Fruit fly (Drosophila melanogaster): Measurements from ENCODE around the gene CG32447.

The CG32447 gene

DNA sequence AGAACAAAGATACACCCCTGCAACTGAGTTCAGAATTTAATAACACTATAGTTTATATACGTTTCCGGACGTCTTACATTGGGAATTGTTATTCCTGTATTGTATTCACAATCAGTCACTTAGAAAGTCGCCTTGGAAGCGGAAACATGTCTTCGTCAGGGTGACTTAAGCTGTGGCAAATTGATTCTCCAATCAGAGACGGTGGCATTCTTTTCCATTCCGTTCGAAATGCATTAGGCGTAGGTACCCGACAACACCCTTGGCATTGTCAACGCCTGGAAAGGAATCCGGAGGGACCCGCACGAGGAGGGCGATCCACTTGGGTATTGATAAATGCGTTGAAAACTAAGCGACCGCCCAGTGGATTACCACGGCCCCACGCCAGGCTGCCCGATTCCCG is 22.2 kb downstream of the CG32447 start, which contains the start of gene Sfp78E:
TSS of gene Sfp78E (minus strand) at position 101 of the 400 bp plus-strand sequence.
- TF ChIP-seq CG15710 (tag; optimal IDR thresholded peaks at IDR 0.05) (no peak), Pif1A (GFP tag; optimal IDR thresholded peaks at IDR 0.05) (no peak), D1 (tag; optimal IDR thresholded peaks at IDR 0.05) (no peak), CG9948 (tag; optimal IDR thresholded peaks at IDR 0.05) (no peak), CG8301 (tag; optimal IDR thresholded peaks at IDR 0.05) (no peak), CG10348 (GFP tag; IDR thresholded peaks at IDR 0.05) (no peak)

DNA sequence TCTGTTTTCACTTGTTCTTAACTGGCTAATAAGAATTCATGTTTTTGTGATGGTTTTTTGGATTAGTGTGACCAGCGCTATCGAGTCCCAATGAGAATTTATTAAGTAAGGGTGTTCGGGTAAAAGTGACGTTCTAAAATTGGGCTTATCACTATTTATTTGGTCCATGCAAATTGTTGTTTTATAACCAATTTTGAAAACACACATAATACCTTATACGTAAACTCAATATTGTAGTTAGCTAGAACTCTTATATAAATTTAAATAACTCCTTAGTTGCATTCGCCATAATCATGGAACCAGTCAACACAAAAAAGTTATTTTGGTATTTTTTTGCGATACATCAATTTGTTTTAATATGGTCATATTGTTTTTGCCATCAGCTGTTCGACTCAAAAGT is 26.5 kb downstream of the CG32447 start, which contains the start of the genes Als2 and CG11248:
TSS of gene Als2 (minus strand) at position 69 of the 400 bp plus-strand sequence.
TSS of gene CG11248 (plus strand) at position 364 of the 400 bp plus-strand sequence.
- TF ChIP-seq CG8301 (tag; optimal IDR thresholded peaks at IDR 0.05) = no peak
- TF ChIP-seq EcR (GFP tag; optimal IDR thresholded peaks at IDR 0.05) = no peak
- TF ChIP-seq CG13204 (GFP tag; optimal IDR thresholded peaks at IDR 0.05) = no peak
- peak; percentile 40; the same call in 1 of the 2 replicates for TF ChIP-seq Ets98B (GFP tag; IDR thresholded peaks at IDR 0.05)
- 0 out of 2 replicates have a peak, but pooled peaks have one; percentile 33 for TF ChIP-seq rn (GFP tag; IDR thresholded peaks at IDR 0.05)
- TF ChIP-seq CG34367 (tag; optimal IDR thresholded peaks at IDR 0.05) = peak; percentile 48
- TF ChIP-seq CG8159 (tag; optimal IDR thresholded peaks at IDR 0.05) = peak; percentile 75
- no peak for TF ChIP-seq gl (tag; optimal IDR thresholded peaks at IDR 0.05)
- no peak for TF ChIP-seq Snoo (tag; optimal IDR thresholded peaks at IDR 0.05)
- peak; percentile 73 for TF ChIP-seq CG15710 (tag; optimal IDR thresholded peaks at IDR 0.05)
- no peak for TF ChIP-seq Pif1B (GFP tag; optimal IDR thresholded peaks at IDR 0.05)
- TF ChIP-seq CG4496 (GFP tag; IDR thresholded peaks at IDR 0.05) = peak; percentile 69; the same call in 2 of the 3 replicates
- peak; percentile 39; the same call in 1 of the 2 replicates for TF ChIP-seq CG32121 (GFP tag; IDR thresholded peaks at IDR 0.05)
- TF ChIP-seq CG10348 (GFP tag; IDR thresholded peaks at IDR 0.05) = no peak
- TF ChIP-seq Pif1A (GFP tag; optimal IDR thresholded peaks at IDR 0.05) = no peak
- TF ChIP-seq CG9948 (tag; optimal IDR thresholded peaks at IDR 0.05) = peak; percentile 67
- TF ChIP-seq CG17806 (tag; optimal IDR thresholded peaks at IDR 0.05) = no peak
- no peak for TF ChIP-seq D1 (tag; optimal IDR thresholded peaks at IDR 0.05)

DNA sequence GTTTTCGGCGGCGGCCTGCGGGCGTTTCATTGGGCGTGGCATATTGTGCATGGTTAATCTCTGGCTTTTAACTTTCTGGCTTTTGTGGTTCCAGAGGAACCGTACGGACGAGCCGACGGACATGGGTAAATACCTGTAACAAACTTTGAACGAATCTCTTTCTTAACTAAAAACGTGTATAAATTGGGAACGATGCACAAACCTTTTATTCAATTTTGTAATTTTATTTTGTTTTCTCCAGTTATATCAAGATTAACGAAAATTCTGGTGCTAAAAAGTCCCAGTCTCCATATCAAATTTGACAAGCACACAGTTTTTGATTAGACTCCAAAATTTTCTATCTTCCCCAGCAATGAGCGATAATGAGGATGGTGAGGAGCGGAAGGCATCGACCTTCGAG is 34.3 kb downstream of the CG32447 start, which contains the start of gene CG11249:
TSS of gene CG11249 (plus strand) at position 301 of the 400 bp plus-strand sequence.
- no peak for TF ChIP-seq fd96Ca (GFP tag; IDR thresholded peaks at IDR 0.05)
- no peak for TF ChIP-seq gl (tag; optimal IDR thresholded peaks at IDR 0.05)
- no peak for TF ChIP-seq Ets98B (GFP tag; IDR thresholded peaks at IDR 0.05)
- no peak for TF ChIP-seq CG8301 (tag; optimal IDR thresholded peaks at IDR 0.05)
- TF ChIP-seq CG17806 (tag; optimal IDR thresholded peaks at IDR 0.05) = no peak
- TF ChIP-seq CG10348 (GFP tag; IDR thresholded peaks at IDR 0.05) = no peak
- no peak for TF ChIP-seq Pif1B (GFP tag; optimal IDR thresholded peaks at IDR 0.05)
- TF ChIP-seq CG9948 (tag; optimal IDR thresholded peaks at IDR 0.05) = no peak
- TF ChIP-seq Pif1A (GFP tag; optimal IDR thresholded peaks at IDR 0.05) = no peak
- no peak for TF ChIP-seq Snoo (tag; optimal IDR thresholded peaks at IDR 0.05)
- no peak for TF ChIP-seq D1 (tag; optimal IDR thresholded peaks at IDR 0.05)
- TF ChIP-seq CG14655 (GFP tag; optimal IDR thresholded peaks at IDR 0.05) = no peak
- no peak for TF ChIP-seq EcR (GFP tag; optimal IDR thresholded peaks at IDR 0.05)
- no peak for TF ChIP-seq CG34367 (tag; optimal IDR thresholded peaks at IDR 0.05)
- TF ChIP-seq CG15710 (tag; optimal IDR thresholded peaks at IDR 0.05) = no peak
- TF ChIP-seq CG32121 (GFP tag; IDR thresholded peaks at IDR 0.05) = no peak
- no peak for TF ChIP-seq rn (GFP tag; IDR thresholded peaks at IDR 0.05)
- TF ChIP-seq CG8159 (tag; optimal IDR thresholded peaks at IDR 0.05) = no peak
- no peak for TF ChIP-seq CG4496 (GFP tag; IDR thresholded peaks at IDR 0.05)
- TF ChIP-seq CG12605 (GFP tag; IDR thresholded peaks at IDR 0.05) = no peak

- no peak for TF ChIP-seq CG32121 (GFP tag; IDR thresholded peaks at IDR 0.05)
- no peak for TF ChIP-seq Pif1B (GFP tag; optimal IDR thresholded peaks at IDR 0.05)
- no peak for TF ChIP-seq gl (tag; optimal IDR thresholded peaks at IDR 0.05)
- TF ChIP-seq CG15710 (tag; optimal IDR thresholded peaks at IDR 0.05) = no peak
- TF ChIP-seq Pif1A (GFP tag; optimal IDR thresholded peaks at IDR 0.05) = no peak
- no peak for TF ChIP-seq Ets98B (GFP tag; IDR thresholded peaks at IDR 0.05)
- no peak for TF ChIP-seq CG12605 (GFP tag; IDR thresholded peaks at IDR 0.05)
- TF ChIP-seq CG4496 (GFP tag; IDR thresholded peaks at IDR 0.05) = no peak
- TF ChIP-seq CG8301 (tag; optimal IDR thresholded peaks at IDR 0.05) = no peak
- no peak for TF ChIP-seq CG8159 (tag; optimal IDR thresholded peaks at IDR 0.05)
- TF ChIP-seq D1 (tag; optimal IDR thresholded peaks at IDR 0.05) = no peak
- TF ChIP-seq EcR (GFP tag; optimal IDR thresholded peaks at IDR 0.05) = no peak
- TF ChIP-seq CG14655 (GFP tag; optimal IDR thresholded peaks at IDR 0.05) = no peak
- no peak for TF ChIP-seq fd96Ca (GFP tag; IDR thresholded peaks at IDR 0.05)
- TF ChIP-seq Snoo (tag; optimal IDR thresholded peaks at IDR 0.05) = no peak
- no peak for TF ChIP-seq CG17806 (tag; optimal IDR thresholded peaks at IDR 0.05)
- no peak for TF ChIP-seq CG34367 (tag; optimal IDR thresholded peaks at IDR 0.05)
Measured at dm6 chr3L:21667530-21667929, 38.6 kb downstream of the CG32447 start.

DNA sequence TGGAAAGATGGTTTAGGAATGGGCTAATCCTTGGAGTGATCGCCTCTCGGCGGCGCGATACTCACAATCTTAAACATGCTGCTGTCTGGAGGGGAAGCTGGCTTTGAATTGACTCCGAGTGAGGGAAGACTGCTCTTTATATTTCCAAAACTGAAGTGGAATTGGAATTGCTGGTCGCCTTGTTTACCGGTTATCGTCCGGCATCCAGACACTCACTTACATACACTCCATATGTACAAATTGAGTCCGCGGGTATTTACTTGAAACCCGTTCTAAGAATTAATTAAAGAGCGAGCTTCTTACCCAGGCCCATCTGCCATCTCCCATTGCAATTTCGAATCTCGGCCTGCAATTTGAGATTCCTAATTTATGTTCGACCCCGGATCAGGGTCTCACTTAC is 39.3 kb downstream of the CG32447 start, which contains the start of gene Cpr78E:
TSS of gene Cpr78E (minus strand) at position 101 of the 400 bp plus-strand sequence.
- TF ChIP-seq CG12605 (GFP tag; IDR thresholded peaks at IDR 0.05) = no peak
- no peak for TF ChIP-seq CG8159 (tag; optimal IDR thresholded peaks at IDR 0.05)
- TF ChIP-seq CG13204 (GFP tag; optimal IDR thresholded peaks at IDR 0.05) = no peak
- no peak for TF ChIP-seq CG9948 (tag; optimal IDR thresholded peaks at IDR 0.05)
- TF ChIP-seq CG32121 (GFP tag; IDR thresholded peaks at IDR 0.05) = no peak
- TF ChIP-seq Pif1B (GFP tag; optimal IDR thresholded peaks at IDR 0.05) = no peak
- no peak for TF ChIP-seq EcR (GFP tag; optimal IDR thresholded peaks at IDR 0.05)
- TF ChIP-seq Snoo (tag; optimal IDR thresholded peaks at IDR 0.05) = no peak
- no peak for TF ChIP-seq gl (tag; optimal IDR thresholded peaks at IDR 0.05)
- no peak for TF ChIP-seq rn (GFP tag; IDR thresholded peaks at IDR 0.05)
- no peak for TF ChIP-seq fd96Ca (GFP tag; IDR thresholded peaks at IDR 0.05)
- no peak for TF ChIP-seq CG34367 (tag; optimal IDR thresholded peaks at IDR 0.05)
- TF ChIP-seq CG14655 (GFP tag; optimal IDR thresholded peaks at IDR 0.05) = no peak
- TF ChIP-seq Pif1A (GFP tag; optimal IDR thresholded peaks at IDR 0.05) = no peak
- TF ChIP-seq CG15710 (tag; optimal IDR thresholded peaks at IDR 0.05) = no peak
- no peak for TF ChIP-seq CG8301 (tag; optimal IDR thresholded peaks at IDR 0.05)

Measured in whole organism, pupa.